Fruit fly (Drosophila melanogaster) whole organism, wandering third instar larva: Measurements from ENCODE around the gene Nup107.

Experiments used
- CG32264 ChIP-seq: fragments of 200-800 bp; sonication (Bioruptor generic); optimal IDR thresholded peaks from 2 replicates; lab custom pipeline; 2016; ENCODE audit warnings: missing biosample characterization, missing genetic modification characterization
- Hr78 ChIP-seq: fragments of >200 bp; optimal IDR thresholded peaks from 2 replicates; lab custom pipeline; 2017; ENCODE audit warnings: missing biosample characterization, missing genetic modification characterization
- OdsH ChIP-seq: fragments of 200-800 bp; sonication (Bioruptor generic); optimal IDR thresholded peaks from 2 replicates; lab custom pipeline; 2016; ENCODE audit warnings: missing biosample characterization, mild to moderate bottlenecking, missing genetic modification characterization
- h ChIP-seq: fragments of 200-800 bp; sonication (Bioruptor generic); optimal IDR thresholded peaks from 3 replicates; lab custom pipeline; 2016; ENCODE audit warnings: missing biosample characterization, mild to moderate bottlenecking, missing genetic modification characterization
- lola ChIP-seq: fragments of >200 bp; optimal IDR thresholded peaks from 2 replicates; lab custom pipeline; 2017; ENCODE audit warnings: missing biosample characterization, missing genetic modification characterization
- pan ChIP-seq: fragments of >200 bp; optimal IDR thresholded peaks from 2 replicates; lab custom pipeline; 2017
- psq ChIP-seq: fragments of 200-800 bp; sonication (Bioruptor generic); optimal IDR thresholded peaks from 3 replicates; lab custom pipeline; 2017; ENCODE audit warnings: missing biosample characterization, mild to moderate bottlenecking, missing genetic modification characterization, moderate library complexity
- usp ChIP-seq: fragments of >200 bp; optimal IDR thresholded peaks from 2 replicates; lab custom pipeline; 2017; ENCODE audit warnings: missing biosample characterization, missing genetic modification characterization

dm6 chr2L:10770568-10770967 lies 34.7 kb upstream of the Nup107 start, which contains the start of gene CG17127:
- no peak for TF ChIP-seq usp (GFP tag; lab: Kevin White, UChicago)
- no peak for TF ChIP-seq psq (GFP tag; lab: Kevin White, UChicago)
- TF ChIP-seq lola (GFP tag; lab: Kevin White, UChicago): no peak
- no peak for TF ChIP-seq OdsH (GFP tag; lab: Kevin White, UChicago)
- no peak for TF ChIP-seq Hr78 (GFP tag; lab: Kevin White, UChicago)
- TF ChIP-seq pan (lab: Kevin White, UChicago): no peak
- TF ChIP-seq CG32264 (GFP tag; lab: Kevin White, UChicago): no peak
- no peak for TF ChIP-seq h (GFP tag; lab: Kevin White, UChicago)
